Worm (Caenorhabditis elegans) whole organism, late embryonic: ENCODE data around the gene M01F1.8.

Experiments used
- C08G9.2 ChIP-seq: sonication (generic microtip); optimal IDR thresholded peaks from 2 replicates; lab custom pipeline; 2016; ENCODE audit warnings: mild to moderate bottlenecking, missing genetic modification characterization, moderate library complexity, missing compliant biosample characterization
- F13H6.1 ChIP-seq: sonication (generic microtip); optimal IDR thresholded peaks from 2 replicates; lab custom pipeline; 2016; ENCODE audit warnings: missing genetic modification characterization, missing compliant biosample characterization
- K02D7.2 ChIP-seq: sonication (generic microtip); optimal IDR thresholded peaks from 2 replicates; lab custom pipeline; 2017; ENCODE audit warnings: mild to moderate bottlenecking, missing genetic modification characterization, missing compliant biosample characterization
- Y22D7AL.16 ChIP-seq: sonication (generic microtip); optimal IDR thresholded peaks from 2 replicates; lab custom pipeline; 2016; ENCODE audit warnings: missing genetic modification characterization, missing compliant biosample characterization
- ahr-1 ChIP-seq: sonication (generic microtip); optimal IDR thresholded peaks from 2 replicates; lab custom pipeline; 2016; ENCODE audit warnings: missing genetic modification characterization, missing compliant biosample characterization
- ama-1 ChIP-seq: fragments of 150-350 bp; optimal IDR thresholded peaks from 2 replicates; lab custom pipeline; 2014
- ceh-14 ChIP-seq: sonication (generic microtip); optimal IDR thresholded peaks from 2 replicates; lab custom pipeline; 2016; ENCODE audit warnings: missing genotype, missing genetic modification characterization, missing compliant biosample characterization
- ceh-18 ChIP-seq: sonication (generic microtip); optimal IDR thresholded peaks from 2 replicates; lab custom pipeline; 2016; ENCODE audit warnings: missing genetic modification characterization, missing compliant biosample characterization
- ceh-19 ChIP-seq: fragments of 200-800 bp; sonication (Bioruptor generic); optimal IDR thresholded peaks from 2 replicates; lab custom pipeline; 2018; ENCODE audit warnings: mild to moderate bottlenecking, missing genetic modification characterization, missing compliant biosample characterization
- ceh-22 ChIP-seq: sonication (generic microtip); optimal IDR thresholded peaks from 2 replicates; lab custom pipeline; 2017; ENCODE audit warnings: missing biosample characterization, missing genetic modification characterization
- ceh-30 ChIP-seq: fragments of 150-350 bp; optimal IDR thresholded peaks from 2 replicates; lab custom pipeline; 2014; ENCODE audit warnings: missing biosample characterization, missing genetic modification characterization
- ceh-31 ChIP-seq: sonication (generic microtip); optimal IDR thresholded peaks from 2 replicates; lab custom pipeline; 2016; ENCODE audit warnings: missing genetic modification characterization, missing compliant biosample characterization
- ceh-34 ChIP-seq: sonication (generic microtip); optimal IDR thresholded peaks from 2 replicates; lab custom pipeline; 2016; ENCODE audit warnings: mild to moderate bottlenecking, missing genetic modification characterization, missing compliant biosample characterization
- ceh-48 ChIP-seq: sonication (generic microtip); optimal IDR thresholded peaks from 2 replicates; lab custom pipeline; 2016; ENCODE audit warnings: missing genetic modification characterization, inconsistent platforms, missing compliant biosample characterization
- ceh-9 ChIP-seq: sonication (generic microtip); optimal IDR thresholded peaks from 2 replicates; lab custom pipeline; 2016; ENCODE audit warnings: mild to moderate bottlenecking, missing genetic modification characterization, inconsistent platforms, missing compliant biosample characterization
- dve-1 ChIP-seq: sonication (generic microtip); optimal IDR thresholded peaks from 2 replicates; lab custom pipeline; 2017; ENCODE audit warnings: antibody characterized with exemption, mild to moderate bottlenecking, missing genetic modification characterization, missing compliant biosample characterization
- elt-2 ChIP-seq: sonication (generic microtip); optimal IDR thresholded peaks from 2 replicates; lab custom pipeline; 2016; ENCODE audit warnings: missing genetic modification reagents, missing genetic modification characterization, missing compliant biosample characterization
- ets-4 ChIP-seq: sonication (generic microtip); optimal IDR thresholded peaks from 2 replicates; lab custom pipeline; 2016; ENCODE audit warnings: missing genetic modification characterization, missing compliant biosample characterization
- fax-1 ChIP-seq: sonication (generic microtip); optimal IDR thresholded peaks from 2 replicates; lab custom pipeline; 2016; ENCODE audit warnings: missing genotype, missing genetic modification characterization, missing compliant biosample characterization
- fkh-10 ChIP-seq: fragments of 150-350 bp; optimal IDR thresholded peaks from 2 replicates; lab custom pipeline; 2014; ENCODE audit warnings: missing biosample characterization, missing genetic modification reagents, missing genetic modification characterization
- gmeb-2 ChIP-seq: sonication (generic microtip); optimal IDR thresholded peaks from 2 replicates; lab custom pipeline; 2016; ENCODE audit warnings: missing genetic modification characterization, inconsistent platforms, missing compliant biosample characterization
- hlh-13 ChIP-seq: fragments of 200-800 bp; sonication (Bioruptor generic); optimal IDR thresholded peaks from 2 replicates; lab custom pipeline; 2018; ENCODE audit warnings: mild to moderate bottlenecking, missing genetic modification characterization, missing compliant biosample characterization
- hlh-15 ChIP-seq: sonication (generic microtip); optimal IDR thresholded peaks from 2 replicates; lab custom pipeline; 2016; ENCODE audit warnings: missing genetic modification characterization, missing compliant biosample characterization
- hlh-30 ChIP-seq: sonication (generic microtip); optimal IDR thresholded peaks from 2 replicates; lab custom pipeline; 2017; ENCODE audit warnings: antibody characterized with exemption, missing genetic modification characterization, missing compliant biosample characterization; ENCODE audit not compliant: insufficient read depth
- hlh-6 ChIP-seq: sonication (generic microtip); optimal IDR thresholded peaks from 2 replicates; lab custom pipeline; 2016; ENCODE audit warnings: missing genotype, missing genetic modification characterization, missing compliant biosample characterization
- hlh-8 ChIP-seq: sonication (generic microtip); optimal IDR thresholded peaks from 2 replicates; lab custom pipeline; 2016; ENCODE audit warnings: missing genotype, missing genetic modification characterization, missing compliant biosample characterization
- madf-2 ChIP-seq: sonication (generic microtip); optimal IDR thresholded peaks from 2 replicates; lab custom pipeline; 2017; ENCODE audit warnings: missing genetic modification characterization, missing compliant biosample characterization
- mec-3 ChIP-seq: sonication (generic microtip); optimal IDR thresholded peaks from 2 replicates; lab custom pipeline; 2016; ENCODE audit warnings: borderline replicate concordance, missing genetic modification characterization, missing compliant biosample characterization
- nfya-1 ChIP-seq: sonication (generic microtip); optimal IDR thresholded peaks from 2 replicates; lab custom pipeline; 2017; ENCODE audit warnings: missing genetic modification characterization, mild to moderate bottlenecking, missing compliant biosample characterization, antibody characterized with exemption, moderate library complexity
- nhr-11 ChIP-seq: fragments of 150-350 bp; optimal IDR thresholded peaks from 2 replicates; lab custom pipeline; 2014; ENCODE audit warnings: missing biosample characterization, missing genetic modification characterization
- npax-4 ChIP-seq: sonication (generic microtip); optimal IDR thresholded peaks from 2 replicates; lab custom pipeline; 2016; ENCODE audit warnings: missing genetic modification characterization, missing compliant biosample characterization
- odd-2 ChIP-seq: sonication (generic microtip); optimal IDR thresholded peaks from 2 replicates; lab custom pipeline; 2017; ENCODE audit warnings: antibody characterized with exemption, mild to moderate bottlenecking, missing genetic modification characterization, missing compliant biosample characterization
- pat-9 ChIP-seq: fragments of 200-800 bp; sonication (Bioruptor generic); optimal IDR thresholded peaks from 2 replicates; lab custom pipeline; 2018; ENCODE audit warnings: mild to moderate bottlenecking, missing genetic modification characterization, moderate library complexity, missing compliant biosample characterization
- pax-1 ChIP-seq: fragments of 150-350 bp; optimal IDR thresholded peaks from 2 replicates; lab custom pipeline; 2014; ENCODE audit warnings: missing biosample characterization, missing genetic modification characterization
- pha-2 ChIP-seq: sonication (generic microtip); optimal IDR thresholded peaks from 2 replicates; lab custom pipeline; 2017; ENCODE audit warnings: mild to moderate bottlenecking, missing genetic modification characterization, missing compliant biosample characterization
- pha-4 ChIP-seq: fragments of 150-350 bp; optimal IDR thresholded peaks from 2 replicates; lab custom pipeline; 2018; ENCODE audit warnings: missing biosample characterization, missing genetic modification reagents, missing genetic modification characterization
- sox-2 ChIP-seq: fragments of 200-800 bp; sonication (Bioruptor generic); IDR thresholded peaks from 2 replicates; pipeline ENCODE4 v1.3.6; 2022; ENCODE audit warnings: missing genetic modification reagents, missing genetic modification characterization, missing compliant biosample characterization
- sox-4 ChIP-seq: sonication (generic microtip); optimal IDR thresholded peaks from 2 replicates; lab custom pipeline; 2017; ENCODE audit warnings: mild to moderate bottlenecking, missing genetic modification characterization, inconsistent platforms, missing compliant biosample characterization
- syd-9 ChIP-seq: sonication (generic microtip); optimal IDR thresholded peaks from 2 replicates; lab custom pipeline; 2016; ENCODE audit warnings: mild to moderate bottlenecking, missing genetic modification characterization, moderate library complexity, missing compliant biosample characterization
- tbx-2 ChIP-seq: sonication (generic microtip); optimal IDR thresholded peaks from 2 replicates; lab custom pipeline; 2016; ENCODE audit warnings: missing genetic modification characterization, missing compliant biosample characterization
- unc-3 ChIP-seq, 2 experiments: fragments of 200-800 bp in 1 of 2; sonication (Bioruptor generic) in 1 of 2; sonication (generic microtip) in 1 of 2; conservative IDR thresholded peaks in 1 of 2; optimal IDR thresholded peaks in 1 of 2; 2 replicates each; pipeline versions ENCODE4 v1.3.6 to Lab custom; 2016 to 2022; ENCODE audit warnings: missing compliant biosample characterization in 2 of 2, missing genetic modification characterization in 2 of 2, missing genetic modification reagents in 1 of 2
- unc-42 ChIP-seq: sonication (generic microtip); optimal IDR thresholded peaks from 2 replicates; lab custom pipeline; 2016; ENCODE audit warnings: missing genotype, missing genetic modification characterization, missing compliant biosample characterization
- unc-55 ChIP-seq: sonication (generic microtip); optimal IDR thresholded peaks from 2 replicates; lab custom pipeline; 2017; ENCODE audit warnings: missing biosample characterization, missing genetic modification reagents, missing genetic modification characterization
- unc-86 ChIP-seq: sonication (generic microtip); optimal IDR thresholded peaks from 2 replicates; lab custom pipeline; 2016; ENCODE audit warnings: missing genetic modification characterization, missing compliant biosample characterization
- ztf-16 ChIP-seq: sonication (generic microtip); optimal IDR thresholded peaks from 2 replicates; lab custom pipeline; 2017; ENCODE audit warnings: missing genetic modification characterization, missing compliant biosample characterization

Gene M01F1.8

ce11 chrIII:3480236-3480635, 22.1 kb downstream of the M01F1.8 start:
- no peak for TF ChIP-seq hlh-13 (GFP tag; lab: Kevin White, UChicago)
- peak; percentile 19 for TF ChIP-seq hlh-30 (tag; lab: Kevin White, UChicago)

- TF ChIP-seq nfya-1 (tag; lab: Kevin White, UChicago), result peak; percentile 86
- TF ChIP-seq unc-55 (GFP tag; lab: Kevin White, UChicago), result no peak
- TF ChIP-seq ceh-34 (tag; lab: Kevin White, UChicago), result no peak
These were observed 23.5 kb downstream of the M01F1.8 start for ce11 chrIII:3478795-3479398.

DNA sequence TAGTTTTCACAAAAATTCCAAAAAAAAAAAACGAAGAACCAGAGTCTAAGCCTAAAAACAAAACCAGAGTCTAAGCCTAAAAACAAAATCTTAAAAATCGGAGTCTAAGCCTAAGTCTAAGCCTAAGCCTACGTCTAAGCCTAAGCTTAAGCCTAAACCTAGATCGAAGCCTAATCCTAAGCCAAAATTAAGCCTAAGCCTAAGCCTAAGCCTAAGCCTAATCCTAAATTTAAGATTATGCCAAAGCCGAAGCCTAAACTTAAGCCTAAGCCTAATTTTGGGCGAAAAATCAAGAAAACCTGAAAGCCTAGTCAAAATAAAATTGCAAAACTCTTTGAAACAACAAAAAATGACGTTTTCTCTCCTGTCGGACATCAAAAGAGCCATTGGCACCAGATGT, 25.0 kb downstream of the M01F1.8 start:
- no peak for TF ChIP-seq ceh-31 (tag; lab: Kevin White, UChicago)
- TF ChIP-seq dve-1 (tag; lab: Kevin White, UChicago), result peak; percentile 90
- TF ChIP-seq hlh-8 (tag; lab: Kevin White, UChicago), result no peak

DNA sequence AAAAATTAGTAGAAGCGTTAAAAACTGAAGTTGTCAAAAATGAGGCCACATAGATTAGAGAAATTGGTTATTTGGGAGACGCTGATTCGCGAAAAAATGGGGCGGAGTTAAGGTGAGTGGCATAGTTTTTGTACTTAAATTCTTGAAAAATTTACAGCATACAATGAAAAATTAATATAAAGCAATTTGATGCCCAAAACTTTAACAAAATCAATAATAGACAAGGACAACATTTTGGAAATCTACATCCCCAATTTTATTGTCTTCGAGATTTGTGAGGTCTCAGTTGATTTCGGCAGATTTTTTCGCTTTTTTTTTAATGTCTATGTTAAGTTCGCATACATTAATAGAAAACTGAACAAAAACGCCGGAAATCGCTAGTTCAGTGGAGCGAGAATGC, 26.1 kb downstream of the M01F1.8 start:
- peak; percentile 96 for TF ChIP-seq mec-3 (tag; lab: Kevin White, UChicago)
- TF ChIP-seq fax-1 (tag; lab: Kevin White, UChicago), result peak; percentile 95
- TF ChIP-seq pha-2 (tag; lab: Kevin White, UChicago), result peak; percentile 74
- no peak for TF ChIP-seq sox-2 (GFP tag; lab: Robert Waterston, UW)
- TF ChIP-seq ceh-19 (GFP tag; lab: Kevin White, UChicago), result peak; percentile 59
- peak; percentile 53 for TF ChIP-seq Y22D7AL.16 (tag; lab: Kevin White, UChicago)
- peak; percentile 98 for TF ChIP-seq ets-4 (tag; lab: Kevin White, UChicago)
- TF ChIP-seq unc-3 (GFP tag; conservative IDR thresholded peaks at IDR 0.05; lab: Robert Waterston, UW), result no peak
- TF ChIP-seq unc-3 (tag; optimal IDR thresholded peaks at IDR 0.05; lab: Kevin White, UChicago), result peak; percentile 88
- TF ChIP-seq unc-86, result peak; percentile 82
- no peak for TF ChIP-seq K02D7.2 (tag; lab: Kevin White, UChicago)
- no peak for TF ChIP-seq npax-4 (tag; lab: Kevin White, UChicago)
- TF ChIP-seq fkh-10 (GFP tag; lab: Kevin White, UChicago), result no peak
- TF ChIP-seq hlh-6 (tag; lab: Kevin White, UChicago), result no peak
- peak; percentile 88 for TF ChIP-seq elt-2 (tag; lab: Kevin White, UChicago)
- TF ChIP-seq madf-2 (tag; lab: Kevin White, UChicago), result no peak
- TF ChIP-seq ceh-48 (tag; lab: Kevin White, UChicago), result no peak
- peak; percentile 70 for TF ChIP-seq unc-42 (tag; lab: Kevin White, UChicago)
- no peak for TF ChIP-seq nhr-11 (tag; lab: Kevin White, UChicago)
- TF ChIP-seq dve-1 (tag; lab: Kevin White, UChicago), result no peak
- TF ChIP-seq ahr-1 (tag; lab: Kevin White, UChicago), result peak; percentile 90
- peak; percentile 71 for TF ChIP-seq ceh-34 (tag; lab: Kevin White, UChicago)
- peak; percentile 79 for TF ChIP-seq F13H6.1 (tag; lab: Kevin White, UChicago)
- peak; percentile 81 for TF ChIP-seq hlh-15 (tag; lab: Kevin White, UChicago)
- TF ChIP-seq ztf-16 (tag; lab: Kevin White, UChicago), result peak; percentile 73
- no peak for TF ChIP-seq pat-9 (tag; lab: Kevin White, UChicago)
- TF ChIP-seq syd-9 (tag; lab: Kevin White, UChicago), result peak; percentile 22
- no peak for TF ChIP-seq ceh-9 (tag; lab: Kevin White, UChicago)
- TF ChIP-seq ceh-31 (tag; lab: Kevin White, UChicago), result peak; percentile 99
- no peak for TF ChIP-seq pha-4 (tag; lab: Kevin White, UChicago)
- TF ChIP-seq C08G9.2 (tag; lab: Kevin White, UChicago), result peak; percentile 99
- no peak for TF ChIP-seq odd-2 (tag; lab: Kevin White, UChicago)
- TF ChIP-seq unc-55 (GFP tag; lab: Kevin White, UChicago), result no peak
- TF ChIP-seq ceh-14, result peak; percentile 95
- no peak for TF ChIP-seq sox-4 (tag; lab: Kevin White, UChicago)
- TF ChIP-seq tbx-2 (tag; lab: Kevin White, UChicago), result peak; percentile 97
- no peak for TF ChIP-seq ama-1 (lab: Kevin White, UChicago)
- TF ChIP-seq ceh-22, result no peak
- TF ChIP-seq nfya-1 (tag; lab: Kevin White, UChicago), result no peak
- TF ChIP-seq gmeb-2, result peak; percentile 43
- TF ChIP-seq pax-1 (tag; lab: Kevin White, UChicago), result no peak
- peak; percentile 32 for TF ChIP-seq ceh-18 (tag; lab: Kevin White, UChicago)
- no peak for TF ChIP-seq ceh-30 (tag; lab: Kevin White, UChicago)
